Worm (Caenorhabditis elegans): ENCODE data around the gene rpc-25.
A peak's percentile ranks its signal among the peaks of the same experiment; 100 is the strongest.

rpc-25 gene

DNA sequence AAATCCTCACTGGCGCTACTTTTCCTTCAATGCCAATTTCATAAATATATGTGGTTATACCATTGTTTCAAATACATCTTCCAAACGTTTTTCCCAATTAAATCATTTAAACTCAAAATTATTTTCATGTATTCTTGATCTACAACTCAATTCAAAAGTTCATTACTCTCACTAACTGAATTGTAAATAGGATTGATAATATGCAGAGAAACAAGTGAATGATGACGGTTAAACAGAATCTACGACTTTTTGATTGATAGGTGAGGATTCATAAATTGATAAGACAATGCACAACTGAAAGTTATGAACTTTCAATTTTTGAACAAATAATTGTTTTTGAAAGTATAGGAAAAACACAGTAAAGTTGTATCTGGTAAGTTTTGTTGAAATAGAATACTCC lies 15.2 kb downstream of the rpc-25 start:
- TF ChIP-seq unc-130 (GFP tag; optimal IDR thresholded peaks at IDR 0.05) (no peak), nhr-111 (GFP tag; optimal IDR thresholded peaks at IDR 0.05) (no peak), Y75B8A.6 (GFP tag; IDR thresholded peaks at IDR 0.05) (no peak), dmd-6 (GFP tag; IDR thresholded peaks at IDR 0.05) (no peak), hlh-30 (tag; optimal IDR thresholded peaks at IDR 0.05; ENCODE audit: insufficient read depth) (no peak), snpc-1.2 (GFP tag; IDR thresholded peaks at IDR 0.05) (no peak), lin-39 (tag; optimal IDR thresholded peaks at IDR 0.05) (no peak), ceh-20 (GFP tag; IDR thresholded peaks at IDR 0.05) (no peak), mes-2 (tag; optimal IDR thresholded peaks at IDR 0.05; ENCODE audit: poor library complexity, severe bottlenecking) (no peak), unc-62 (GFP tag; optimal IDR thresholded peaks at IDR 0.05 in 1 of 2) (peak in 1 of 2 experiments; percentile 13), unc-62 (tag; optimal IDR thresholded peaks at IDR 0.05) (no peak), zfp-3 (GFP tag; conservative IDR thresholded peaks at IDR 0.05) (no peak), aha-1 (tag) (peak; percentile 41), nhr-28 (tag; optimal IDR thresholded peaks at IDR 0.05) (peak; percentile 23), daf-16 (GFP tag; optimal IDR thresholded peaks at IDR 0.05) (no peak), daf-16 (tag; optimal IDR thresholded peaks at IDR 0.05) (peak; percentile 91), unc-39 (tag; optimal IDR thresholded peaks at IDR 0.05) (no peak), php-3 (GFP tag; IDR thresholded peaks at IDR 0.05) (peak; percentile 14; the same call in 1 of the 2 replicates), F10B5.3 (tag; optimal IDR thresholded peaks at IDR 0.05) (no peak), hlh-11 (tag; optimal IDR thresholded peaks at IDR 0.05) (no peak), snpc-4 (tag; optimal IDR thresholded peaks at IDR 0.05) (no peak), set-16 (GFP tag; IDR thresholded peaks at IDR 0.05) (no peak), T20F7.1 (GFP tag; optimal IDR thresholded peaks at IDR 0.05) (no peak), mdl-1 (tag; optimal IDR thresholded peaks at IDR 0.05) (no peak), nhr-6 (tag; optimal IDR thresholded peaks at IDR 0.05) (no peak), madf-9 (GFP tag; conservative IDR thresholded peaks at IDR 0.05) (no peak), ceh-32 (tag; optimal IDR thresholded peaks at IDR 0.05; ENCODE audit: poor library complexity) (no peak), lim-7 (GFP tag; IDR thresholded peaks at IDR 0.05) (no peak), cey-2 (tag; optimal IDR thresholded peaks at IDR 0.05; ENCODE audit: borderline replicate concordance, insufficient read depth) (no peak), pqm-1 (tag; optimal IDR thresholded peaks at IDR 0.05) (peak; percentile 11), lin-38 (GFP tag; IDR thresholded peaks at IDR 0.05) (no peak), ZK546.5 (tag; optimal IDR thresholded peaks at IDR 0.05) (no peak), nhr-76 (tag; optimal IDR thresholded peaks at IDR 0.05) (no peak), lin-29 (GFP tag; IDR thresholded peaks at IDR 0.05) (no peak)

ce11 chrV:10190081-10190556 lies 16.3 kb downstream of the rpc-25 start, which contains the start of gene ZK856.5:
Gene ZK856.5, minus strand, starts transcription at chrV:10190131.
- TF ChIP-seq snpc-1.2 (GFP tag; IDR thresholded peaks at IDR 0.05): no peak
- TF ChIP-seq F44E2.7 (GFP tag; IDR thresholded peaks at IDR 0.05): no peak
- TF ChIP-seq F26F4.8 (GFP tag; conservative IDR thresholded peaks at IDR 0.05): no peak
- TF ChIP-seq hmg-1.1 (GFP tag; IDR thresholded peaks at IDR 0.05): no peak
- no peak for TF ChIP-seq ceh-82 (tag; optimal IDR thresholded peaks at IDR 0.05)
- no peak for TF ChIP-seq lin-1 (GFP tag; IDR thresholded peaks at IDR 0.05)
- peak; percentile 73 for TF ChIP-seq mxl-3 (GFP tag; optimal IDR thresholded peaks at IDR 0.05)
- TF ChIP-seq unc-62 (GFP tag; optimal IDR thresholded peaks at IDR 0.05 in 1 of 2): no peak
- TF ChIP-seq unc-62 (tag; optimal IDR thresholded peaks at IDR 0.05): no peak
- TF ChIP-seq rbr-2 (tag; optimal IDR thresholded peaks at IDR 0.05): no peak
- TF ChIP-seq daf-8 (GFP tag; IDR thresholded peaks at IDR 0.05): no peak
- no peak for TF ChIP-seq zfp-3 (GFP tag; conservative IDR thresholded peaks at IDR 0.05)
- TF ChIP-seq daf-16 (GFP tag; optimal IDR thresholded peaks at IDR 0.05): no peak
- TF ChIP-seq daf-16 (tag; optimal IDR thresholded peaks at IDR 0.05): peak; percentile 69
- no peak for TF ChIP-seq egl-27 (tag; optimal IDR thresholded peaks at IDR 0.05)
- TF ChIP-seq mes-2 (tag; optimal IDR thresholded peaks at IDR 0.05; ENCODE audit: poor library complexity, severe bottlenecking): no peak
- no peak for TF ChIP-seq nhr-102 (tag; optimal IDR thresholded peaks at IDR 0.05)
- no peak for TF ChIP-seq nhr-41 (GFP tag; IDR thresholded peaks at IDR 0.05)
- TF ChIP-seq ces-1 (GFP tag; optimal IDR thresholded peaks at IDR 0.05): no peak
- no peak for TF ChIP-seq nhr-11 (tag; optimal IDR thresholded peaks at IDR 0.05)
- TF ChIP-seq lsy-2 (tag; optimal IDR thresholded peaks at IDR 0.05): no peak
- TF ChIP-seq hif-1 (tag; optimal IDR thresholded peaks at IDR 0.05): no peak
- TF ChIP-seq F49E8.2 (tag; optimal IDR thresholded peaks at IDR 0.05; ENCODE audit: borderline replicate concordance): no peak
- peak; percentile 21 for TF ChIP-seq hlh-30 (tag; optimal IDR thresholded peaks at IDR 0.05; ENCODE audit: insufficient read depth)
- no peak for TF ChIP-seq set-16 (GFP tag; IDR thresholded peaks at IDR 0.05)
- TF ChIP-seq saeg-2 (GFP tag; IDR thresholded peaks at IDR 0.05): no peak
